Worm (Caenorhabditis elegans) whole organism, L2 larva: Measurements from ENCODE around the gene npp-27.
A peak's percentile ranks its signal among the peaks of the same experiment; 100 is the strongest.

Experiments
- C34F6.9 ChIP-seq: fragments of 150-350 bp; optimal IDR thresholded peaks from 2 replicates; lab custom pipeline; 2014; ENCODE audit warnings: missing biosample characterization, missing genetic modification characterization
- R02D3.7 ChIP-seq: fragments of 150-350 bp; optimal IDR thresholded peaks from 2 replicates; lab custom pipeline; 2014; ENCODE audit warnings: missing biosample characterization, missing genetic modification characterization
- Y55F3AM.14 ChIP-seq: fragments of 200-800 bp; sonication (Bioruptor generic); optimal IDR thresholded peaks from 2 replicates; lab custom pipeline; 2018; ENCODE audit warnings: mild to moderate bottlenecking, missing genetic modification characterization, missing compliant biosample characterization
- aly-2 ChIP-seq: fragments of 150-350 bp; optimal IDR thresholded peaks from 2 replicates; lab custom pipeline; 2014; ENCODE audit warnings: missing biosample characterization, missing genetic modification characterization
- ama-1 ChIP-seq: fragments of 150-350 bp; optimal IDR thresholded peaks from 2 replicates; lab custom pipeline; 2018; ENCODE audit warnings: inconsistent platforms
- blmp-1 ChIP-seq: sonication (generic microtip); optimal IDR thresholded peaks from 2 replicates; lab custom pipeline; 2017; ENCODE audit warnings: missing genetic modification characterization, mild to moderate bottlenecking, missing compliant biosample characterization, antibody characterized with exemption, moderate library complexity; ENCODE audit not compliant: insufficient read depth
- ceh-16 ChIP-seq: fragments of 150-350 bp; optimal IDR thresholded peaks from 2 replicates; lab custom pipeline; 2014; ENCODE audit warnings: missing biosample characterization, missing genetic modification characterization
- crh-2 ChIP-seq: sonication (generic microtip); optimal IDR thresholded peaks from 2 replicates; lab custom pipeline; 2017; ENCODE audit warnings: missing biosample characterization, missing genetic modification characterization
- dmd-4 ChIP-seq: sonication (generic microtip); optimal IDR thresholded peaks from 2 replicates; lab custom pipeline; 2017; ENCODE audit warnings: missing biosample characterization, missing genetic modification characterization
- egl-27 ChIP-seq: sonication (generic microtip); optimal IDR thresholded peaks from 3 replicates; lab custom pipeline; 2017; ENCODE audit warnings: missing biosample characterization, missing genetic modification reagents, missing genetic modification characterization
- elt-3 ChIP-seq: sonication (generic microtip); optimal IDR thresholded peaks from 2 replicates; lab custom pipeline; 2017; ENCODE audit warnings: missing biosample characterization, missing genetic modification characterization
- fos-1 ChIP-seq: fragments of 150-350 bp; optimal IDR thresholded peaks from 2 replicates; lab custom pipeline; 2014; ENCODE audit warnings: missing biosample characterization, missing genetic modification characterization
- gmeb-1 ChIP-seq: fragments of 150-350 bp; optimal IDR thresholded peaks from 2 replicates; lab custom pipeline; 2014; ENCODE audit warnings: missing biosample characterization, missing genetic modification characterization
- lin-11 ChIP-seq: fragments of 150-350 bp; sonication (generic microtip); optimal IDR thresholded peaks from 2 replicates; lab custom pipeline; 2014; ENCODE audit warnings: missing biosample characterization, missing genetic modification characterization, inconsistent platforms, mixed read lengths
- lin-13 ChIP-seq: fragments of 150-350 bp; optimal IDR thresholded peaks from 2 replicates; lab custom pipeline; 2014; ENCODE audit warnings: missing biosample characterization, missing genetic modification reagents, missing genetic modification characterization
- lsy-2 ChIP-seq, 2 experiments: fragments of 150-350 bp in 1 of 2; sonication (generic microtip) in 1 of 2; optimal IDR thresholded peaks; 2 replicates each; lab custom pipeline; 2014 to 2017; ENCODE audit warnings: missing biosample characterization in 2 of 2, missing genetic modification characterization in 2 of 2
- mdl-1 ChIP-seq, 2 experiments: fragments of 150-350 bp in 1 of 2; sonication (generic microtip) in 1 of 2; optimal IDR thresholded peaks; 2 replicates each; lab custom pipeline; 2017; ENCODE audit warnings: missing biosample characterization in 2 of 2, missing genetic modification characterization in 2 of 2
- nhr-10 ChIP-seq: sonication (generic microtip); optimal IDR thresholded peaks from 2 replicates; lab custom pipeline; 2017; ENCODE audit warnings: missing biosample characterization, missing genetic modification characterization
- nhr-129 ChIP-seq: fragments of 150-350 bp; optimal IDR thresholded peaks from 2 replicates; lab custom pipeline; 2014; ENCODE audit warnings: missing biosample characterization, missing genetic modification characterization
- nhr-23 ChIP-seq: fragments of 150-350 bp; optimal IDR thresholded peaks from 2 replicates; lab custom pipeline; 2014; ENCODE audit warnings: missing biosample characterization, missing genetic modification reagents, missing genetic modification characterization
- nhr-25 ChIP-seq: fragments of 150-350 bp; sonication (generic microtip); optimal IDR thresholded peaks from 3 replicates; lab custom pipeline; 2014; ENCODE audit warnings: missing biosample characterization, missing genetic modification characterization
- nhr-77 ChIP-seq: fragments of 150-350 bp; optimal IDR thresholded peaks from 2 replicates; lab custom pipeline; 2014; ENCODE audit warnings: missing biosample characterization, missing genetic modification characterization
- peb-1 ChIP-seq: fragments of 150-350 bp; optimal IDR thresholded peaks from 2 replicates; lab custom pipeline; 2014; ENCODE audit warnings: missing biosample characterization, missing genetic modification characterization
- sma-3 ChIP-seq: sonication (generic microtip); optimal IDR thresholded peaks from 2 replicates; lab custom pipeline; 2016; ENCODE audit warnings: missing genetic modification reagents, missing genetic modification characterization, missing compliant biosample characterization
- sma-9 ChIP-seq, 2 experiments: fragments of 150-350 bp in 1 of 2; sonication (generic microtip) in 1 of 2; optimal IDR thresholded peaks; 2 replicates each; lab custom pipeline; 2014 to 2016; ENCODE audit warnings: missing genetic modification characterization in 2 of 2, mild to moderate bottlenecking in 1 of 2, missing biosample characterization in 1 of 2, missing compliant biosample characterization in 1 of 2, missing genetic modification reagents in 1 of 2, moderate library complexity in 1 of 2
- snpc-4 ChIP-seq: fragments of 150-350 bp; optimal IDR thresholded peaks from 2 replicates; lab custom pipeline; 2014; ENCODE audit warnings: missing biosample characterization, missing genetic modification characterization
- unc-55 ChIP-seq: fragments of 150-350 bp; sonication (generic microtip); optimal IDR thresholded peaks from 3 replicates; lab custom pipeline; 2014; ENCODE audit warnings: missing biosample characterization, missing genetic modification reagents, missing genetic modification characterization
- unc-62 ChIP-seq: fragments of 150-350 bp; optimal IDR thresholded peaks from 2 replicates; lab custom pipeline; 2014; ENCODE audit warnings: missing biosample characterization, missing genetic modification reagents, missing genetic modification characterization
- ztf-11 ChIP-seq: sonication (generic microtip); optimal IDR thresholded peaks from 2 replicates; lab custom pipeline; 2017; ENCODE audit warnings: missing biosample characterization, missing genetic modification characterization

npp-27 gene

ce11 chrIV:7927218-7927617 is 17.2 kb upstream of the npp-27 start, which contains the start of gene C49H3.12:
Gene C49H3.12 (minus strand): TSS chrIV:7927318.
- TF ChIP-seq elt-3 (tag; lab: Kevin White, UChicago) (no peak), nhr-10 (tag; lab: Kevin White, UChicago) (no peak), dmd-4 (tag; lab: Kevin White, UChicago) (no peak)

- peak; percentile 50 for TF ChIP-seq C34F6.9 (tag; lab: Kevin White, UChicago)
- peak; percentile 28 for TF ChIP-seq lin-13
- peak; percentile 10 for TF ChIP-seq nhr-129
- TF ChIP-seq lsy-2 (tag; optimal IDR thresholded peaks at IDR 0.05; lab: Kevin White, UChicago), result peak in 1 of 2 experiments; percentile 32
- TF ChIP-seq unc-62, result no peak
- peak; percentile 1 for TF ChIP-seq fos-1 (tag; lab: Kevin White, UChicago)
Observed at ce11 chrIV:7926102-7926840, 16.2 kb upstream of the npp-27 start, which contains the start of gene rps-2. Gene rps-2 (minus strand): TSS chrIV:7926391.

DNA sequence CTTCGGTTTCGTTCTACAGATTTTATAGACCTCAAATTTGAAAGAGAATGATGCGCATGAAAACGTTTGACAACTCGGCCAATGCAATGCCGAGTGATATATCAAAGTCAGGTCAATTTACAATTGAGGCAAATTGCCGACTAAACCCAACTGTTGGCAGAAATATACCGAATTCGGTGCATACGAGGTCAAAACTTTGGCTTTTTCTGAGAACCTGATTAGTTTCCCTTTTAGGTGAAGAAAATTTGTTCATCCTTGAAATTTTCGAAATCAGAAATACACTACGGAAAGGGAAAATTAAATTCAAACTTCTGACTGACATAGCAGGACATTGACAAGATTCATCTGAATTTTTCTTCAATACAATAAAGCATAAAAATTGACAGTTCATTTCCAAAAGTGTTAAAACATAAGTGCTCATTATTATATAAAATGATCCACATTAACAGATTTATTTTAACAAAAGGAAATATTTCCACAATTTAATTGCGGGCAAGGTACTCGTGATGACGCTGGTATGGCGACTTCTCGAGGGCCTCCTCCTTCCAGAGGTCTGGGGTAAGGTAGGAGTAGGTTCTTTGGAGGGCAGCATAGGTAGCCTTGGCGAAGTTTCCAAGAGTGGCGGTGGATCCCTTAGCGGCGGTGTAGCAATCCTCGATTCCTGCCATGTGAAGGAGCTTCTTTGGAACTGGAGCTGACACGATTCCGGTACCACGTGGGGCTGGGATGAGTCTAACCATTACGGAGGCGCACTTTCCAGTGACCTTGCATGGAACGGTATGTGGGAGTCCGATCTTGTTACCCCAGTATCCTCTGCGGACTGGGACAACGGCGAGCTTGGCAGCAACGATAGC is 15.2 kb upstream of the npp-27 start:
- TF ChIP-seq unc-62 (no peak), snpc-4 (tag; lab: Kevin White, UChicago) (no peak), Y55F3AM.14 (GFP tag; lab: Kevin White, UChicago) (no peak)
- TF ChIP-seq, all 48 proteins: peak for 0

- no peak for TF ChIP-seq nhr-23
- peak in 1 of 2 experiments; percentile 69 for TF ChIP-seq lsy-2 (tag; optimal IDR thresholded peaks at IDR 0.05; lab: Kevin White, UChicago)
- no peak for TF ChIP-seq ceh-16
- TF ChIP-seq mdl-1 (tag; optimal IDR thresholded peaks at IDR 0.05; lab: Kevin White, UChicago), result no peak
- no peak for TF ChIP-seq ama-1 (lab: Kevin White, UChicago)
- TF ChIP-seq nhr-129, result peak; percentile 50
- no peak for TF ChIP-seq peb-1
- TF ChIP-seq sma-3 (GFP tag; lab: Kevin White, UChicago), result no peak
- TF ChIP-seq C34F6.9 (tag; lab: Kevin White, UChicago), result peak; percentile 58
- TF ChIP-seq aly-2 (tag; lab: Kevin White, UChicago), result no peak
- no peak for TF ChIP-seq nhr-10 (tag; lab: Kevin White, UChicago)
- TF ChIP-seq fos-1 (tag; lab: Kevin White, UChicago), result peak; percentile 5
- TF ChIP-seq nhr-25, result peak; percentile 26
- no peak for TF ChIP-seq blmp-1
- no peak for TF ChIP-seq lin-13
- peak; percentile 63 for TF ChIP-seq unc-55 (GFP tag; lab: Kevin White, UChicago)
- TF ChIP-seq crh-2 (tag; lab: Kevin White, UChicago), result peak; percentile 50
Observed at ce11 chrIV:7923982-7924480, 14.0 kb upstream of the npp-27 start, which contains the start of the genes xpo-3 and C49H3.3. Gene xpo-3 (minus strand): TSS chrIV:7924032. Gene C49H3.3 (plus strand): TSS chrIV:7924350.

- TF ChIP-seq gmeb-1 (tag; lab: Kevin White, UChicago) (no peak), nhr-77 (no peak), ceh-16 (no peak), lin-11 (tag; lab: Kevin White, UChicago) (no peak), R02D3.7 (tag; lab: Kevin White, UChicago) (no peak), nhr-10 (tag; lab: Kevin White, UChicago) (no peak), sma-9 (GFP tag; optimal IDR thresholded peaks at IDR 0.05; lab: Kevin White, UChicago) (no peak), sma-9 (tag; optimal IDR thresholded peaks at IDR 0.05; lab: Kevin White, UChicago) (no peak), lin-13 (no peak), egl-27 (tag; lab: Kevin White, UChicago) (no peak), ztf-11 (tag; lab: Kevin White, UChicago) (no peak)
Observed at ce11 chrIV:7920126-7920525, 10.1 kb upstream of the npp-27 start, which contains the start of gene C49H3.16. Gene C49H3.16 (plus strand): TSS chrIV:7920426.
